Worm (Caenorhabditis elegans) whole organism, early embryonic: ENCODE results near the gene aptf-2.

ENCODE experiments used
- ama-1 ChIP-seq: fragments of 150-350 bp; optimal IDR thresholded peaks from 2 replicates; lab custom pipeline; 2014
- ceh-13 ChIP-seq: fragments of 200-800 bp; sonication (Bioruptor generic); optimal IDR thresholded peaks from 2 replicates; lab custom pipeline; 2018; ENCODE audit warnings: mild to moderate bottlenecking, missing genetic modification characterization, missing compliant biosample characterization
- hmg-4 ChIP-seq: fragments of 200-800 bp; sonication (Bioruptor generic); optimal IDR thresholded peaks from 2 replicates; lab custom pipeline; 2018; ENCODE audit warnings: mild to moderate bottlenecking, missing genetic modification characterization, missing compliant biosample characterization
- scrt-1 ChIP-seq: fragments of 200-800 bp; sonication (Bioruptor generic); IDR thresholded peaks from 2 replicates; pipeline ENCODE4 v1.3.6; 2022; ENCODE audit warnings: missing genetic modification characterization, missing compliant biosample characterization
- tbx-11 ChIP-seq: fragments of 200-800 bp; sonication (Bioruptor generic); IDR thresholded peaks from 2 replicates; pipeline ENCODE4 v1.3.6; 2022; ENCODE audit warnings: missing genetic modification characterization, missing compliant biosample characterization

ce11 chrIV:13408018-13408417 is 7.8 kb downstream of the aptf-2 start, which contains the start of gene Y62E10A.19:
- TF ChIP-seq hmg-4 (no peak), scrt-1 (no peak), ama-1 (lab: Kevin White, UChicago) (no peak), tbx-11 (GFP tag; lab: Robert Waterston, UW) (no peak), ceh-13 (no peak)
